Worm (Caenorhabditis elegans) whole organism, L2 larva: Measurements from ENCODE around the gene coa-1.

Experiments used
- C34F6.9 ChIP-seq: fragments of 150-350 bp; optimal IDR thresholded peaks from 2 replicates; lab custom pipeline; 2014; ENCODE audit warnings: missing biosample characterization, missing genetic modification characterization
- F13H6.1 ChIP-seq: sonication (generic microtip); optimal IDR thresholded peaks from 2 replicates; lab custom pipeline; 2016; ENCODE audit warnings: missing genetic modification characterization, missing compliant biosample characterization
- R02D3.7 ChIP-seq: fragments of 150-350 bp; optimal IDR thresholded peaks from 2 replicates; lab custom pipeline; 2014; ENCODE audit warnings: missing biosample characterization, missing genetic modification characterization
- Y55F3AM.14 ChIP-seq: fragments of 200-800 bp; sonication (Bioruptor generic); optimal IDR thresholded peaks from 2 replicates; lab custom pipeline; 2018; ENCODE audit warnings: mild to moderate bottlenecking, missing genetic modification characterization, missing compliant biosample characterization
- ZK546.5 ChIP-seq: sonication (generic microtip); optimal IDR thresholded peaks from 2 replicates; lab custom pipeline; 2017; ENCODE audit warnings: missing biosample characterization, missing genetic modification characterization
- ama-1 ChIP-seq: fragments of 150-350 bp; optimal IDR thresholded peaks from 2 replicates; lab custom pipeline; 2018; ENCODE audit warnings: inconsistent platforms
- blmp-1 ChIP-seq: sonication (generic microtip); optimal IDR thresholded peaks from 2 replicates; lab custom pipeline; 2017; ENCODE audit warnings: missing genetic modification characterization, mild to moderate bottlenecking, missing compliant biosample characterization, antibody characterized with exemption, moderate library complexity; ENCODE audit not compliant: insufficient read depth
- ceh-16 ChIP-seq: fragments of 150-350 bp; optimal IDR thresholded peaks from 2 replicates; lab custom pipeline; 2014; ENCODE audit warnings: missing biosample characterization, missing genetic modification characterization
- ceh-82 ChIP-seq: fragments of 150-350 bp; optimal IDR thresholded peaks from 2 replicates; lab custom pipeline; 2014; ENCODE audit warnings: missing biosample characterization, missing genetic modification characterization
- dmd-4 ChIP-seq: sonication (generic microtip); optimal IDR thresholded peaks from 2 replicates; lab custom pipeline; 2017; ENCODE audit warnings: missing biosample characterization, missing genetic modification characterization
- elt-1 ChIP-seq: fragments of 150-350 bp; optimal IDR thresholded peaks from 2 replicates; lab custom pipeline; 2014; ENCODE audit warnings: missing biosample characterization, missing genetic modification characterization
- fos-1 ChIP-seq: fragments of 150-350 bp; optimal IDR thresholded peaks from 2 replicates; lab custom pipeline; 2014; ENCODE audit warnings: missing biosample characterization, missing genetic modification characterization
- gmeb-1 ChIP-seq: fragments of 150-350 bp; optimal IDR thresholded peaks from 2 replicates; lab custom pipeline; 2014; ENCODE audit warnings: missing biosample characterization, missing genetic modification characterization
- lin-39 ChIP-seq: fragments of 150-350 bp; optimal IDR thresholded peaks from 2 replicates; lab custom pipeline; 2014; ENCODE audit warnings: missing biosample characterization, missing genetic modification reagents, missing genetic modification characterization
- lsy-2 ChIP-seq, 2 experiments: fragments of 150-350 bp in 1 of 2; sonication (generic microtip) in 1 of 2; optimal IDR thresholded peaks; 2 replicates each; lab custom pipeline; 2014 to 2017; ENCODE audit warnings: missing biosample characterization in 2 of 2, missing genetic modification characterization in 2 of 2
- mab-5 ChIP-seq: fragments of 150-350 bp; optimal IDR thresholded peaks from 2 replicates; lab custom pipeline; 2014; ENCODE audit warnings: missing biosample characterization, missing genetic modification characterization
- mdl-1 ChIP-seq, 2 experiments: fragments of 150-350 bp in 1 of 2; sonication (generic microtip) in 1 of 2; optimal IDR thresholded peaks; 2 replicates each; lab custom pipeline; 2017; ENCODE audit warnings: missing biosample characterization in 2 of 2, missing genetic modification characterization in 2 of 2
- nhr-10 ChIP-seq: sonication (generic microtip); optimal IDR thresholded peaks from 2 replicates; lab custom pipeline; 2017; ENCODE audit warnings: missing biosample characterization, missing genetic modification characterization
- nhr-11 ChIP-seq: fragments of 150-350 bp; optimal IDR thresholded peaks from 2 replicates; lab custom pipeline; 2014; ENCODE audit warnings: missing biosample characterization, missing genetic modification characterization
- nhr-12 ChIP-seq: fragments of 150-350 bp; optimal IDR thresholded peaks from 2 replicates; lab custom pipeline; 2014; ENCODE audit warnings: missing biosample characterization, missing genetic modification characterization
- nhr-129 ChIP-seq: fragments of 150-350 bp; optimal IDR thresholded peaks from 2 replicates; lab custom pipeline; 2014; ENCODE audit warnings: missing biosample characterization, missing genetic modification characterization
- nhr-21 ChIP-seq: fragments of 150-350 bp; optimal IDR thresholded peaks from 2 replicates; lab custom pipeline; 2014; ENCODE audit warnings: missing biosample characterization, missing genetic modification characterization
- nhr-23 ChIP-seq: fragments of 150-350 bp; optimal IDR thresholded peaks from 2 replicates; lab custom pipeline; 2014; ENCODE audit warnings: missing biosample characterization, missing genetic modification reagents, missing genetic modification characterization
- nhr-25 ChIP-seq: fragments of 150-350 bp; sonication (generic microtip); optimal IDR thresholded peaks from 3 replicates; lab custom pipeline; 2014; ENCODE audit warnings: missing biosample characterization, missing genetic modification characterization
- nhr-6 ChIP-seq: fragments of 150-350 bp; optimal IDR thresholded peaks from 2 replicates; lab custom pipeline; 2014; ENCODE audit warnings: missing biosample characterization, missing genetic modification characterization
- peb-1 ChIP-seq: fragments of 150-350 bp; optimal IDR thresholded peaks from 2 replicates; lab custom pipeline; 2014; ENCODE audit warnings: missing biosample characterization, missing genetic modification characterization
- skn-1 ChIP-seq: sonication (generic microtip); optimal IDR thresholded peaks from 2 replicates; lab custom pipeline; 2017; ENCODE audit warnings: missing biosample characterization, missing genetic modification characterization
- sma-9 ChIP-seq, 2 experiments: fragments of 150-350 bp in 1 of 2; sonication (generic microtip) in 1 of 2; optimal IDR thresholded peaks; 2 replicates each; lab custom pipeline; 2014 to 2016; ENCODE audit warnings: missing genetic modification characterization in 2 of 2, mild to moderate bottlenecking in 1 of 2, missing biosample characterization in 1 of 2, missing compliant biosample characterization in 1 of 2, missing genetic modification reagents in 1 of 2, moderate library complexity in 1 of 2
- snpc-4 ChIP-seq: fragments of 150-350 bp; optimal IDR thresholded peaks from 2 replicates; lab custom pipeline; 2014; ENCODE audit warnings: missing biosample characterization, missing genetic modification characterization
- unc-39 ChIP-seq: fragments of 150-350 bp; optimal IDR thresholded peaks from 2 replicates; lab custom pipeline; 2014; ENCODE audit warnings: missing biosample characterization, missing genetic modification characterization
- unc-55 ChIP-seq: fragments of 150-350 bp; sonication (generic microtip); optimal IDR thresholded peaks from 3 replicates; lab custom pipeline; 2014; ENCODE audit warnings: missing biosample characterization, missing genetic modification reagents, missing genetic modification characterization
- unc-62 ChIP-seq: fragments of 150-350 bp; optimal IDR thresholded peaks from 2 replicates; lab custom pipeline; 2014; ENCODE audit warnings: missing biosample characterization, missing genetic modification reagents, missing genetic modification characterization
- zag-1 ChIP-seq: fragments of 150-350 bp; optimal IDR thresholded peaks from 2 replicates; lab custom pipeline; 2014; ENCODE audit warnings: missing biosample characterization, missing genetic modification characterization
- ztf-1 ChIP-seq: fragments of 200-800 bp; sonication (Bioruptor generic); conservative IDR thresholded peaks from 2 replicates; pipeline ENCODE4 v1.3.6; 2022; ENCODE audit warnings: missing genetic modification characterization, missing compliant biosample characterization
- ztf-11 ChIP-seq: sonication (generic microtip); optimal IDR thresholded peaks from 2 replicates; lab custom pipeline; 2017; ENCODE audit warnings: missing biosample characterization, missing genetic modification characterization

The coa-1 gene

DNA sequence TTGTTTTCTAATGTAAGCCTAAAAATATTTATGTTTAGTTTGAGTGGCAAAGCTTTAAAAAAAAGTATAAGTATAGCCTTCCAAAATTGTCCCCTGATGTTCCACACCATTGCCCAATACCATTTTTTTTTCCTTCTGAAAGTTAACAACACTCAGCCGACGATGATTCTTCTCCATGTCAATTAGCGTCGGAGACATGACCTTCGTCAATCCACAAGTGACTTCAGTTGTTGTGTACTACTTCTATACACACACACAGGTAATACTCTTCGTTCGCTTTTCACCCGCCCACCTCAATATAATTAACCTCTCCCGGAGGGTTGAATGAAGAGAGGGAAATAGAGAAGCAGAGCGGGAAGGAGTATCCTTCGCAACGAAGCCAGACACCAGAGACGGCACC lies 40.3 kb upstream of the coa-1 start, which contains the start of gene cutl-24:
cutl-24 (plus strand) TSS at position 301 of the 400 bp plus-strand sequence.
- TF ChIP-seq elt-1 (tag; lab: Kevin White, UChicago) (no peak), nhr-23 (tag; lab: Kevin White, UChicago) (no peak), nhr-21 (tag; lab: Kevin White, UChicago) (no peak), unc-55 (GFP tag; lab: Kevin White, UChicago) (no peak), F13H6.1 (tag; lab: Kevin White, UChicago) (no peak), nhr-10 (no peak), ZK546.5 (tag; lab: Kevin White, UChicago) (no peak), mdl-1 (tag; optimal IDR thresholded peaks at IDR 0.05; lab: Kevin White, UChicago) (no peak), skn-1 (tag; lab: Kevin White, UChicago) (no peak), gmeb-1 (tag; lab: Kevin White, UChicago) (no peak), peb-1 (no peak), mab-5 (tag; lab: Kevin White, UChicago) (no peak), blmp-1 (no peak), lsy-2 (tag; optimal IDR thresholded peaks at IDR 0.05; lab: Kevin White, UChicago) (no peak), nhr-12 (tag; lab: Kevin White, UChicago) (no peak), lin-39 (tag; lab: Kevin White, UChicago) (no peak), snpc-4 (tag; lab: Kevin White, UChicago) (no peak), ama-1 (lab: Kevin White, UChicago) (no peak)

ce11 chrIV:171036-171435 lies 34.1 kb upstream of the coa-1 start:
- TF ChIP-seq nhr-25 (tag; lab: Kevin White, UChicago) (peak; percentile 20), peb-1 (no peak)
- TF ChIP-seq, all 48 proteins: peak for 1

ce11 chrIV:172990-173389 lies 32.1 kb upstream of the coa-1 start:
- TF ChIP-seq sma-9 (GFP tag; optimal IDR thresholded peaks at IDR 0.05; lab: Kevin White, UChicago) = no peak
- no peak for TF ChIP-seq sma-9 (tag; optimal IDR thresholded peaks at IDR 0.05; lab: Kevin White, UChicago)
- TF ChIP-seq lsy-2 (tag; optimal IDR thresholded peaks at IDR 0.05; lab: Kevin White, UChicago) = no peak
- no peak for TF ChIP-seq C34F6.9 (tag; lab: Kevin White, UChicago)
- TF ChIP-seq ztf-11 (tag; lab: Kevin White, UChicago) = no peak
- no peak for TF ChIP-seq nhr-129 (tag; lab: Kevin White, UChicago)
- TF ChIP-seq nhr-11 (tag; lab: Kevin White, UChicago) = no peak
- TF ChIP-seq skn-1 (tag; lab: Kevin White, UChicago) = no peak
- TF ChIP-seq ceh-16 (tag; lab: Kevin White, UChicago) = no peak
- TF ChIP-seq nhr-25 (tag; lab: Kevin White, UChicago) = no peak
- no peak for TF ChIP-seq Y55F3AM.14
- TF ChIP-seq nhr-6 = no peak
- no peak for TF ChIP-seq zag-1 (tag; lab: Kevin White, UChicago)
- no peak for TF ChIP-seq ztf-1
- no peak for TF ChIP-seq dmd-4 (tag; lab: Kevin White, UChicago)
- TF ChIP-seq R02D3.7 (tag; lab: Kevin White, UChicago) = no peak
- no peak for TF ChIP-seq unc-39 (tag; lab: Kevin White, UChicago)
- no peak for TF ChIP-seq unc-62 (GFP tag; lab: Kevin White, UChicago)
- no peak for TF ChIP-seq ceh-82 (tag; lab: Kevin White, UChicago)
- no peak for TF ChIP-seq mab-5 (tag; lab: Kevin White, UChicago)

ce11 chrIV:174115-174514 lies 31.0 kb upstream of the coa-1 start:
- TF ChIP-seq ceh-82 (tag; lab: Kevin White, UChicago) (no peak), nhr-129 (tag; lab: Kevin White, UChicago) (no peak), fos-1 (tag; lab: Kevin White, UChicago) (no peak), nhr-25 (tag; lab: Kevin White, UChicago) (no peak)
- TF ChIP-seq, all 48 proteins: peak for 0

DNA sequence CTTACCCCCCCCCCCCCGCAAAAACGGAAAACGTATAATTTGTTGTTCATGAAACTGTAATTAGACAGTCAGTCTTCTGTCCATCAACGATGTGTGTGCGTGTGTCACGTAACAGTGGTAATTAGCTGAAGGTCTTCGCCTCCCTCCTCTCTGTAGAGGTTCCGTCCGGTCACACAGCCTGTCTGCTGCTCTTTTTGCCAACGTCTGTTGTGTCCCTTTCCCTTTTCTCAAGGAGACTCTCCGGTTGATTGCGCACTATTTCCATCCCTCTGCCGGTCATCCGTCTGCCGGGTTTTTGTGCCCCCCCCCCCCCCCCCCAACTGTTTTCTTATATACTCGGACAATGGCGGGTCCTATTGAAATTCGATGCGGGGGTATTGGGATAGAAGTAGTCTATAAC lies 29.4 kb upstream of the coa-1 start:
- TF ChIP-seq fos-1 (tag; lab: Kevin White, UChicago) (no peak), nhr-25 (tag; lab: Kevin White, UChicago) (peak; percentile 49), elt-1 (tag; lab: Kevin White, UChicago) (no peak), ceh-16 (tag; lab: Kevin White, UChicago) (no peak), unc-55 (GFP tag; lab: Kevin White, UChicago) (no peak)
